Fruit fly (Drosophila melanogaster) whole organism, pupa: Measurements from ENCODE around the gene Cyp4ae1.

Experiments used
- CG14655 ChIP-seq: fragments of 200-800 bp; sonication (Bioruptor generic); optimal IDR thresholded peaks from 3 replicates; lab custom pipeline; 2017; ENCODE audit warnings: mild to moderate bottlenecking, missing biosample characterization, missing genetic modification reagents, missing genetic modification characterization
- CG32121 ChIP-seq: fragments of 200-800 bp; sonication (Bioruptor generic); IDR thresholded peaks from 2 replicates; pipeline ENCODE4 v1.3.6; 2022; ENCODE audit warnings: missing biosample characterization, missing genetic modification characterization
- CG8159 ChIP-seq: fragments of 200-800 bp; sonication (Bioruptor generic); optimal IDR thresholded peaks from 3 replicates; lab custom pipeline; 2018; ENCODE audit warnings: missing biosample characterization, mild to moderate bottlenecking, missing genetic modification characterization, moderate library complexity
- CG8301 ChIP-seq: fragments of 200-800 bp; sonication (Bioruptor generic); optimal IDR thresholded peaks from 2 replicates; lab custom pipeline; 2018; ENCODE audit warnings: missing biosample characterization, mild to moderate bottlenecking, missing genetic modification characterization
- CG9948 ChIP-seq: fragments of 200-800 bp; sonication (Bioruptor generic); optimal IDR thresholded peaks from 2 replicates; lab custom pipeline; 2018; ENCODE audit warnings: missing biosample characterization, mild to moderate bottlenecking, missing genetic modification characterization, moderate library complexity
- EcR ChIP-seq: fragments of 200-800 bp; sonication (Bioruptor generic); optimal IDR thresholded peaks from 3 replicates; lab custom pipeline; 2019; ENCODE audit warnings: missing biosample characterization, missing genetic modification characterization, mild to moderate bottlenecking, moderate library complexity, missing genetic modification reagents
- Ets98B ChIP-seq: fragments of 200-800 bp; sonication (Bioruptor generic); IDR thresholded peaks from 2 replicates; pipeline ENCODE4 v1.3.6; 2022; ENCODE audit warnings: missing biosample characterization, missing genetic modification characterization
- Pif1A ChIP-seq: fragments of 200-800 bp; sonication (Bioruptor generic); optimal IDR thresholded peaks from 3 replicates; lab custom pipeline; 2016; ENCODE audit warnings: missing biosample characterization, missing genetic modification characterization
- Snoo ChIP-seq: fragments of 200-800 bp; sonication (Bioruptor generic); optimal IDR thresholded peaks from 3 replicates; lab custom pipeline; 2017; ENCODE audit warnings: missing biosample characterization, mild to moderate bottlenecking, missing genetic modification characterization, inconsistent platforms

dm6 chrX:2199303-2199702, 20.5 kb downstream of the Cyp4ae1 start:
- no peak for TF ChIP-seq EcR (GFP tag; lab: Kevin White, UChicago)
- no peak for TF ChIP-seq CG14655 (GFP tag; lab: Kevin White, UChicago)
- no peak for TF ChIP-seq CG8159 (tag; lab: Kevin White, UChicago)
- TF ChIP-seq Snoo (tag; lab: Kevin White, UChicago), result no peak
- TF ChIP-seq CG8301 (tag; lab: Kevin White, UChicago), result no peak
- TF ChIP-seq CG32121 (GFP tag; lab: Robert Waterston, UW), result no peak
- no peak for TF ChIP-seq CG9948
- TF ChIP-seq Ets98B (GFP tag; lab: Robert Waterston, UW), result no peak
- no peak for TF ChIP-seq Pif1A (GFP tag; lab: Kevin White, UChicago)
